Worm (Caenorhabditis elegans): ENCODE data around the gene col-94.

DNA sequence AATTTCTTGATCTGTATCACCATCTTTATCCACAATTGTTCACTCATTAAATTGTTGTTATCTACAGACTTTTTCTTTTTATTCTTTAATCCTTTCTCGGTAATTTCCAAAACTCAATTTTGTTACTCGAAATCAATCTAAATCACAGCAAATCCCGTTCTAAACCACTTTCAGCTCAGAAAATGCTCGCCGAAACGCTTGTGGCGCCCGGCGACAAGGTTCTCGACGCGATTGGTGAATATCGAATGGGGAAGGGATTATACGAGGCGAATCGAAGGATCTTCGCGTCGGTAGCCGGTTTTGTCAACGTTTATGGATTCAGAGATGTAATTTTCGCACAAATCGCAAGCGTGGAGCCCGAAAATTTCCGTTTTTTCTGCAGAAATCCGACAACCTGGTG, 21.2 kb upstream of the col-94 start, which contains the start of gene exos-1:
- TF ChIP-seq arid-1 (GFP tag; conservative IDR thresholded peaks at IDR 0.05) (no peak), zfp-2 (tag; optimal IDR thresholded peaks at IDR 0.05) (no peak), nhr-77 (tag; optimal IDR thresholded peaks at IDR 0.05) (no peak), fkh-10 (GFP tag; optimal IDR thresholded peaks at IDR 0.05) (no peak), snpc-4 (tag; optimal IDR thresholded peaks at IDR 0.05) (no peak), attf-4 (tag; optimal IDR thresholded peaks at IDR 0.05) (no peak)
